Fruit fly (Drosophila melanogaster): ENCODE measurements around the gene CG34284.

CG34284 gene

dm6 chr3R:18902858-18903257, at the start of gene CG34284:
TSS of gene CG34284 (minus strand) at chr3R:18902933.
- TF ChIP-seq h (optimal IDR thresholded peaks at IDR 0.05) (no peak), psq (optimal IDR thresholded peaks at IDR 0.05) (no peak), ttk (optimal IDR thresholded peaks at IDR 0.05) (no peak), Myc (optimal IDR thresholded peaks at IDR 0.05) (no peak), insv (optimal IDR thresholded peaks at IDR 0.05) (no peak), Sin3A (optimal IDR thresholded peaks at IDR 0.05) (no peak)

- no peak for TF ChIP-seq Sin3A (optimal IDR thresholded peaks at IDR 0.05)
- no peak for TF ChIP-seq h (optimal IDR thresholded peaks at IDR 0.05)
- no peak for TF ChIP-seq ttk (optimal IDR thresholded peaks at IDR 0.05)
- TF ChIP-seq insv (optimal IDR thresholded peaks at IDR 0.05): no peak
- TF ChIP-seq Myc (optimal IDR thresholded peaks at IDR 0.05): no peak
- TF ChIP-seq psq (optimal IDR thresholded peaks at IDR 0.05): no peak
Observed at dm6 chr3R:18949896-18950295, 47.2 kb upstream of the CG34284 start, which contains the start of gene CG43732. TSS of gene CG43732 (plus strand) at chr3R:18950196.

- TF ChIP-seq ttk (optimal IDR thresholded peaks at IDR 0.05) (no peak), Sin3A (optimal IDR thresholded peaks at IDR 0.05) (no peak), psq (optimal IDR thresholded peaks at IDR 0.05) (no peak), h (optimal IDR thresholded peaks at IDR 0.05) (no peak), Myc (optimal IDR thresholded peaks at IDR 0.05) (no peak), insv (optimal IDR thresholded peaks at IDR 0.05) (no peak)
Observed at dm6 chr3R:18949131-18949530, 46.4 kb upstream of the CG34284 start.

- no peak for TF ChIP-seq h (optimal IDR thresholded peaks at IDR 0.05)
Observed at dm6 chr3R:18947307-18947706, 44.6 kb upstream of the CG34284 start.

- TF ChIP-seq ttk (optimal IDR thresholded peaks at IDR 0.05) (no peak), insv (optimal IDR thresholded peaks at IDR 0.05) (no peak), Sin3A (optimal IDR thresholded peaks at IDR 0.05) (no peak), Myc (optimal IDR thresholded peaks at IDR 0.05) (no peak), h (optimal IDR thresholded peaks at IDR 0.05) (no peak), psq (optimal IDR thresholded peaks at IDR 0.05) (no peak)
Observed at dm6 chr3R:18931725-18932124, 29.0 kb upstream of the CG34284 start.

dm6 chr3R:18928918-18929705, 26.4 kb upstream of the CG34284 start, which contains the start of gene CG42613:
TSS of gene CG42613 (plus strand) at chr3R:18929196.
- TF ChIP-seq h (optimal IDR thresholded peaks at IDR 0.05): no peak
- no peak for TF ChIP-seq Sin3A (optimal IDR thresholded peaks at IDR 0.05)
- TF ChIP-seq psq (optimal IDR thresholded peaks at IDR 0.05): no peak
- TF ChIP-seq ttk (optimal IDR thresholded peaks at IDR 0.05): no peak
- TF ChIP-seq insv (optimal IDR thresholded peaks at IDR 0.05): no peak
- TF ChIP-seq Myc (optimal IDR thresholded peaks at IDR 0.05): no peak

dm6 chr3R:18928346-18928917, 25.7 kb upstream of the CG34284 start, which contains the start of gene Mpc1:
TSS of gene Mpc1 (minus strand) at chr3R:18928659.
- TF ChIP-seq psq (optimal IDR thresholded peaks at IDR 0.05) (no peak), ttk (optimal IDR thresholded peaks at IDR 0.05) (no peak), Myc (optimal IDR thresholded peaks at IDR 0.05) (no peak), insv (optimal IDR thresholded peaks at IDR 0.05) (no peak), Sin3A (optimal IDR thresholded peaks at IDR 0.05) (no peak), h (optimal IDR thresholded peaks at IDR 0.05) (no peak)

- TF ChIP-seq insv (optimal IDR thresholded peaks at IDR 0.05): no peak
- TF ChIP-seq psq (optimal IDR thresholded peaks at IDR 0.05): no peak
- no peak for TF ChIP-seq h (optimal IDR thresholded peaks at IDR 0.05)
- TF ChIP-seq ttk (optimal IDR thresholded peaks at IDR 0.05): no peak
- no peak for TF ChIP-seq Myc (optimal IDR thresholded peaks at IDR 0.05)
- TF ChIP-seq Sin3A (optimal IDR thresholded peaks at IDR 0.05): no peak
Observed at dm6 chr3R:18924636-18924977, 21.9 kb upstream of the CG34284 start.

dm6 chr3R:18923802-18924635, 21.3 kb upstream of the CG34284 start:
- TF ChIP-seq h (optimal IDR thresholded peaks at IDR 0.05) (no peak), Myc (optimal IDR thresholded peaks at IDR 0.05) (no peak), Sin3A (optimal IDR thresholded peaks at IDR 0.05) (no peak), insv (optimal IDR thresholded peaks at IDR 0.05) (no peak), ttk (optimal IDR thresholded peaks at IDR 0.05) (no peak), psq (optimal IDR thresholded peaks at IDR 0.05) (no peak)

dm6 chr3R:18923208-18923761, 20.6 kb upstream of the CG34284 start:
- TF ChIP-seq insv (optimal IDR thresholded peaks at IDR 0.05): no peak
- TF ChIP-seq Myc (optimal IDR thresholded peaks at IDR 0.05): no peak
- TF ChIP-seq psq (optimal IDR thresholded peaks at IDR 0.05): no peak
- TF ChIP-seq h (optimal IDR thresholded peaks at IDR 0.05): no peak
- TF ChIP-seq Sin3A (optimal IDR thresholded peaks at IDR 0.05): no peak
- no peak for TF ChIP-seq ttk (optimal IDR thresholded peaks at IDR 0.05)

- TF ChIP-seq Myc (optimal IDR thresholded peaks at IDR 0.05): no peak
Observed at dm6 chr3R:18918872-18919339, 16.2 kb upstream of the CG34284 start.

Measured in Kc167 (cell line).